Fruit fly (Drosophila melanogaster) whole organism, embryonic: ENCODE results near the gene CG44362.
A peak's percentile ranks its signal among the peaks of the same experiment; 100 is the strongest.

Source experiments
- Abd-B ChIP-seq: fragments of 200-800 bp; sonication (Bioruptor generic); optimal IDR thresholded peaks from 2 replicates; lab custom pipeline; 2018; ENCODE audit warnings: missing biosample characterization, mild to moderate bottlenecking, missing genetic modification characterization, moderate library complexity
- Aef1 ChIP-seq: fragments of 200-800 bp; sonication (Bioruptor generic); IDR thresholded peaks from 3 replicates; pipeline ENCODE4 v1.3.6; 2022; ENCODE audit warnings: missing biosample characterization, missing genetic modification characterization
- Asciz ChIP-seq: fragments of 200-800 bp; sonication (Bioruptor generic); optimal IDR thresholded peaks from 2 replicates; lab custom pipeline; 2017; ENCODE audit warnings: missing biosample characterization, mild to moderate bottlenecking, missing genetic modification characterization, missing genetic modification reagents
- Atf-2 ChIP-seq: fragments of 200-800 bp; sonication (Bioruptor generic); optimal IDR thresholded peaks from 2 replicates; lab custom pipeline; 2016; ENCODE audit warnings: missing biosample characterization, missing genetic modification characterization
- Awh ChIP-seq: fragments of 200-800 bp; sonication (Bioruptor generic); IDR thresholded peaks from 2 replicates; pipeline ENCODE4, ENCODE4 v1.3.6; 2022; ENCODE audit warnings: missing biosample characterization, missing genetic modification characterization
- BEAF-32 ChIP-seq: fragments of 200-800 bp; sonication (Bioruptor generic); optimal IDR thresholded peaks from 3 replicates; lab custom pipeline; 2017; ENCODE audit warnings: missing biosample characterization, missing genetic modification characterization, mild to moderate bottlenecking, moderate library complexity, missing genetic modification reagents
- C15 ChIP-seq: fragments of 200-800 bp; sonication (Bioruptor generic); IDR thresholded peaks from 3 replicates; pipeline ENCODE4 v1.3.6; 2022; ENCODE audit warnings: missing biosample characterization, missing genetic modification characterization
- CG1024 ChIP-seq: fragments of 200-800 bp; sonication (Bioruptor generic); IDR thresholded peaks from 2 replicates; pipeline ENCODE4 v1.3.6; 2022; ENCODE audit warnings: missing biosample characterization, missing genetic modification characterization
- CG11085 ChIP-seq: fragments of 200-800 bp; sonication (Bioruptor generic); IDR thresholded peaks from 2 replicates; pipeline ENCODE4 v1.3.6; 2022; ENCODE audit warnings: missing biosample characterization, missing genetic modification characterization
- CG12104 ChIP-seq: fragments of 200-800 bp; sonication (Bioruptor generic); optimal IDR thresholded peaks from 3 replicates; lab custom pipeline; 2016; ENCODE audit warnings: missing biosample characterization, missing genetic modification characterization
- CG12155 ChIP-seq: fragments of 200-800 bp; sonication (Bioruptor generic); optimal IDR thresholded peaks from 3 replicates; lab custom pipeline; 2016; ENCODE audit warnings: missing biosample characterization, missing genetic modification characterization
- CG12236 ChIP-seq: fragments of 200-800 bp; sonication (Bioruptor generic); optimal IDR thresholded peaks from 2 replicates; lab custom pipeline; 2016; ENCODE audit warnings: missing biosample characterization, missing genetic modification characterization
- CG12391 ChIP-seq: fragments of 200-800 bp; sonication (Bioruptor generic); optimal IDR thresholded peaks from 3 replicates; lab custom pipeline; 2018; ENCODE audit warnings: missing biosample characterization, mild to moderate bottlenecking, missing genetic modification characterization, moderate library complexity
- CG12659 ChIP-seq: fragments of 200-800 bp; sonication (Bioruptor generic); optimal IDR thresholded peaks from 3 replicates; lab custom pipeline; 2017; ENCODE audit warnings: mild to moderate bottlenecking, missing biosample characterization, missing genetic modification reagents, missing genetic modification characterization
- CG12769 ChIP-seq: fragments of 200-800 bp; sonication (Bioruptor generic); optimal IDR thresholded peaks from 2 replicates; lab custom pipeline; 2019; ENCODE audit warnings: missing biosample characterization, mild to moderate bottlenecking, missing genetic modification characterization, moderate library complexity
- CG1529 ChIP-seq: fragments of 200-800 bp; sonication (Bioruptor generic); optimal IDR thresholded peaks from 3 replicates; lab custom pipeline; 2018; ENCODE audit warnings: missing biosample characterization, missing genetic modification characterization
- CG1603 ChIP-seq: fragments of 200-800 bp; sonication (Bioruptor generic); optimal IDR thresholded peaks from 2 replicates; lab custom pipeline; 2019; ENCODE audit warnings: missing biosample characterization, mild to moderate bottlenecking, missing genetic modification characterization, moderate library complexity
- CG2202 ChIP-seq: fragments of 200-800 bp; sonication (Bioruptor generic); optimal IDR thresholded peaks from 2 replicates; lab custom pipeline; 2018; ENCODE audit warnings: missing biosample characterization, mild to moderate bottlenecking, missing genetic modification characterization
- CG30020 ChIP-seq: fragments of 200-800 bp; optimal IDR thresholded peaks from 2 replicates; lab custom pipeline; 2019; ENCODE audit warnings: missing biosample characterization, mild to moderate bottlenecking, missing genetic modification characterization, moderate library complexity
- CG7745 ChIP-seq: fragments of 200-800 bp; sonication (Bioruptor generic); optimal IDR thresholded peaks from 2 replicates; lab custom pipeline; 2018; ENCODE audit warnings: missing biosample characterization, mild to moderate bottlenecking, missing genetic modification characterization, moderate library complexity
- CG7839 ChIP-seq: fragments of 200-800 bp; sonication (Bioruptor generic); optimal IDR thresholded peaks from 3 replicates; lab custom pipeline; 2018; ENCODE audit warnings: missing biosample characterization, mild to moderate bottlenecking, missing genetic modification characterization, moderate library complexity
- CG8359 ChIP-seq: fragments of 200-800 bp; sonication (Bioruptor generic); optimal IDR thresholded peaks from 2 replicates; lab custom pipeline; 2017; ENCODE audit warnings: missing biosample characterization, mild to moderate bottlenecking, missing genetic modification characterization, borderline replicate concordance
- CG8478 ChIP-seq: fragments of >200 bp; optimal IDR thresholded peaks from 2 replicates; lab custom pipeline; 2018
- CG8765 ChIP-seq: fragments of 200-800 bp; sonication (Bioruptor generic); IDR thresholded peaks from 2 replicates; pipeline ENCODE4 v1.3.6; 2022; ENCODE audit warnings: missing biosample characterization, missing genetic modification characterization
- CG9876 ChIP-seq: fragments of 200-800 bp; sonication (Bioruptor generic); optimal IDR thresholded peaks from 2 replicates; lab custom pipeline; 2016; ENCODE audit warnings: missing biosample characterization, missing genetic modification characterization
- Doc3 ChIP-seq: fragments of 200-800 bp; sonication (Bioruptor generic); IDR thresholded peaks from 3 replicates; pipeline ENCODE4 v1.3.6; 2022; ENCODE audit warnings: missing biosample characterization, missing genetic modification characterization; ENCODE audit not compliant: partially characterized antibody
- Dp ChIP-seq: fragments of 200-800 bp; sonication (Bioruptor generic); optimal IDR thresholded peaks from 2 replicates; lab custom pipeline; 2018; ENCODE audit warnings: missing biosample characterization, mild to moderate bottlenecking, missing genetic modification characterization, moderate library complexity
- Fer2 ChIP-seq: fragments of 200-800 bp; sonication (Bioruptor generic); optimal IDR thresholded peaks from 2 replicates; lab custom pipeline; 2018; ENCODE audit warnings: missing biosample characterization, mild to moderate bottlenecking, missing genetic modification characterization, moderate library complexity
- H2.0 ChIP-seq: fragments of 200-800 bp; sonication (Bioruptor generic); IDR thresholded peaks from 2 replicates; pipeline ENCODE4 v1.3.6; 2022; ENCODE audit warnings: missing biosample characterization, missing genetic modification characterization
- MTF-1 ChIP-seq: fragments of 200-800 bp; sonication (Bioruptor generic); optimal IDR thresholded peaks from 2 replicates; lab custom pipeline; 2018; ENCODE audit warnings: missing biosample characterization, mild to moderate bottlenecking, missing genetic modification characterization, borderline replicate concordance
- Nf-YB ChIP-seq: fragments of 200-800 bp; sonication (Bioruptor generic); optimal IDR thresholded peaks from 3 replicates; lab custom pipeline; 2019; ENCODE audit warnings: missing biosample characterization, mild to moderate bottlenecking, missing genetic modification characterization, moderate library complexity
- Rfx ChIP-seq: fragments of 200-800 bp; sonication (Bioruptor generic); IDR thresholded peaks from 2 replicates; pipeline ENCODE4 v1.3.6; 2022; ENCODE audit warnings: missing biosample characterization, missing genetic modification characterization
- Sin3A ChIP-seq: fragments of >200 bp; optimal IDR thresholded peaks from 2 replicates; lab custom pipeline; 2018
- Spps ChIP-seq: fragments of 200-800 bp; sonication (Bioruptor generic); optimal IDR thresholded peaks from 2 replicates; lab custom pipeline; 2018; ENCODE audit warnings: missing biosample characterization, mild to moderate bottlenecking, missing genetic modification characterization
- ato ChIP-seq: fragments of 200-800 bp; sonication (Bioruptor generic); IDR thresholded peaks from 2 replicates; pipeline ENCODE4 v1.3.6; 2022; ENCODE audit warnings: missing biosample characterization, missing genetic modification characterization; ENCODE audit not compliant: partially characterized antibody
- cas ChIP-seq: fragments of 200-800 bp; sonication (Bioruptor generic); IDR thresholded peaks from 2 replicates; pipeline ENCODE4 v1.3.6; 2022; ENCODE audit warnings: missing biosample characterization, missing genetic modification characterization
- da ChIP-seq: fragments of 200-800 bp; sonication (Bioruptor generic); optimal IDR thresholded peaks from 2 replicates; lab custom pipeline; 2016; ENCODE audit warnings: missing biosample characterization, missing genetic modification characterization
- fd102C ChIP-seq: fragments of 200-800 bp; sonication (Bioruptor generic); optimal IDR thresholded peaks from 2 replicates; lab custom pipeline; 2018; ENCODE audit warnings: missing biosample characterization, mild to moderate bottlenecking, missing genetic modification characterization, moderate library complexity
- grau ChIP-seq: fragments of 200-800 bp; optimal IDR thresholded peaks from 3 replicates; lab custom pipeline; 2019; ENCODE audit warnings: missing biosample characterization, mild to moderate bottlenecking, missing genetic modification characterization, moderate library complexity
- gro ChIP-seq: fragments of 200-800 bp; sonication (Bioruptor generic); optimal IDR thresholded peaks from 2 replicates; lab custom pipeline; 2016; ENCODE audit warnings: missing biosample characterization, missing genetic modification characterization
- hb ChIP-seq: fragments of 200-800 bp; sonication (Bioruptor generic); IDR thresholded peaks from 3 replicates; pipeline ENCODE4 v1.3.6; 2022; ENCODE audit warnings: missing biosample characterization, missing genetic modification characterization; ENCODE audit not compliant: partially characterized antibody
- nau ChIP-seq: fragments of 200-800 bp; sonication (Bioruptor generic); optimal IDR thresholded peaks from 3 replicates; lab custom pipeline; 2017; ENCODE audit warnings: missing biosample characterization, mild to moderate bottlenecking, missing genetic modification characterization, missing genetic modification reagents
- ranshi ChIP-seq: fragments of 200-800 bp; sonication (Bioruptor generic); IDR thresholded peaks from 2 replicates; pipeline ENCODE4 v1.3.6; 2022; ENCODE audit warnings: missing biosample characterization, missing genetic modification characterization
- row ChIP-seq: fragments of 200-800 bp; sonication (Bioruptor generic); IDR thresholded peaks from 3 replicates; pipeline ENCODE4 v1.3.6; 2022; ENCODE audit warnings: missing biosample characterization, missing genetic modification characterization
- scrt ChIP-seq: fragments of 200-800 bp; sonication (Bioruptor generic); optimal IDR thresholded peaks from 2 replicates; lab custom pipeline; 2018; ENCODE audit warnings: missing biosample characterization, mild to moderate bottlenecking, missing genetic modification characterization, moderate library complexity
- sens-2 ChIP-seq: fragments of 200-800 bp; sonication (Bioruptor generic); IDR thresholded peaks from 2 replicates; pipeline ENCODE4 v1.3.6; 2022; ENCODE audit warnings: missing biosample characterization, missing genetic modification characterization
- sr ChIP-seq: fragments of 200-800 bp; sonication (Bioruptor generic); IDR thresholded peaks from 3 replicates; pipeline ENCODE4 v1.3.6; 2022; ENCODE audit warnings: missing biosample characterization, missing genetic modification characterization
- tio ChIP-seq: fragments of 200-800 bp; sonication (Bioruptor generic); optimal IDR thresholded peaks from 2 replicates; lab custom pipeline; 2017; ENCODE audit warnings: missing biosample characterization, missing genetic modification characterization, inconsistent platforms
- vvl ChIP-seq: fragments of 200-800 bp; sonication (Bioruptor generic); IDR thresholded peaks from 2 replicates; pipeline ENCODE4 v1.3.6; 2022; ENCODE audit warnings: missing biosample characterization, missing genetic modification characterization
- zf30C ChIP-seq: fragments of 200-800 bp; sonication (Bioruptor generic); optimal IDR thresholded peaks from 3 replicates; lab custom pipeline; 2018; ENCODE audit warnings: missing biosample characterization, mild to moderate bottlenecking, missing genetic modification characterization

CG44362 gene

dm6 chr3L:11431251-11431925 lies 34.0 kb downstream of the CG44362 start (continued):
- TF ChIP-seq hb (GFP tag; lab: Robert Waterston, UW), result no peak
- TF ChIP-seq Fer2 (tag; lab: Kevin White, UChicago), result peak; percentile 56
- 0 out of 2 replicates have a peak, but pooled peaks have one; percentile 31 for TF ChIP-seq Awh (GFP tag; lab: Robert Waterston, UW)
- peak; percentile 72 for TF ChIP-seq grau (tag; lab: Kevin White, UChicago)
- peak; percentile 68 for TF ChIP-seq Abd-B (GFP tag; lab: Kevin White, UChicago)
- TF ChIP-seq sr, result no peak
- TF ChIP-seq tio, result peak; percentile 65
- TF ChIP-seq fd102C (GFP tag; lab: Kevin White, UChicago), result no peak
- TF ChIP-seq ato (GFP tag; lab: Robert Waterston, UW), result no peak
- TF ChIP-seq Nf-YB, result peak; percentile 31
- TF ChIP-seq Atf-2 (GFP tag; lab: Kevin White, UChicago), result peak; percentile 22
- peak; percentile 39; the same call in 1 of the 2 replicates for TF ChIP-seq cas (GFP tag; lab: Robert Waterston, UW)
- TF ChIP-seq CG30020 (tag; lab: Kevin White, UChicago), result no peak
- no peak for TF ChIP-seq nau (GFP tag; lab: Kevin White, UChicago)
- no peak for TF ChIP-seq Sin3A (lab: Kevin White, UChicago)
- TF ChIP-seq CG8359 (GFP tag; lab: Kevin White, UChicago), result no peak
- TF ChIP-seq CG12769, result peak; percentile 87
- peak; percentile 84 for TF ChIP-seq H2.0 (GFP tag; lab: Robert Waterston, UW)
- TF ChIP-seq CG2202 (tag; lab: Kevin White, UChicago), result peak; percentile 17
- peak; percentile 9 for TF ChIP-seq CG9876 (GFP tag; lab: Kevin White, UChicago)
- TF ChIP-seq BEAF-32 (GFP tag; lab: Kevin White, UChicago), result no peak
- TF ChIP-seq gro (GFP tag; lab: Kevin White, UChicago), result peak; percentile 44
- no peak for TF ChIP-seq Asciz
- TF ChIP-seq vvl, result peak; percentile 85
- TF ChIP-seq CG8765, result peak; percentile 60
- peak; percentile 64; the same call in 1 of the 2 replicates for TF ChIP-seq ranshi (GFP tag; lab: Robert Waterston, UW)
- no peak for TF ChIP-seq zf30C
- peak; percentile 27 for TF ChIP-seq scrt (GFP tag; lab: Kevin White, UChicago)
- no peak for TF ChIP-seq CG7745 (tag; lab: Kevin White, UChicago)
- TF ChIP-seq da (GFP tag; lab: Kevin White, UChicago), result no peak
- TF ChIP-seq Doc3 (GFP tag; lab: Robert Waterston, UW), result no peak
- peak; percentile 80 for TF ChIP-seq row
- no peak for TF ChIP-seq Dp (GFP tag; lab: Kevin White, UChicago)
- peak; percentile 2 for TF ChIP-seq MTF-1 (GFP tag; lab: Kevin White, UChicago)
- peak; percentile 75 for TF ChIP-seq CG12659 (GFP tag; lab: Kevin White, UChicago)
- TF ChIP-seq CG12104 (GFP tag; lab: Kevin White, UChicago), result no peak
- no peak for TF ChIP-seq Spps (tag; lab: Kevin White, UChicago)
- peak; percentile 87 for TF ChIP-seq Rfx (GFP tag; lab: Robert Waterston, UW)
- 0 out of 3 replicates have a peak, but pooled peaks have one; percentile 21 for TF ChIP-seq C15 (GFP tag; lab: Robert Waterston, UW)
- no peak for TF ChIP-seq CG8478 (lab: Kevin White, UChicago)
- peak; percentile 66 for TF ChIP-seq CG12391 (tag; lab: Kevin White, UChicago)
- peak; percentile 48; the same call in 1 of the 2 replicates for TF ChIP-seq CG11085 (GFP tag; lab: Robert Waterston, UW)
- TF ChIP-seq sens-2 (GFP tag; lab: Robert Waterston, UW), result 0 out of 2 replicates have a peak, but pooled peaks have one; percentile 43
- no peak for TF ChIP-seq CG12236 (GFP tag; lab: Kevin White, UChicago)
- TF ChIP-seq CG7839 (tag; lab: Kevin White, UChicago), result peak; percentile 81
- TF ChIP-seq CG1024 (GFP tag; lab: Robert Waterston, UW), result no peak
- TF ChIP-seq CG1603 (tag; lab: Kevin White, UChicago), result peak; percentile 83
- peak; percentile 48 for TF ChIP-seq CG1529 (GFP tag; lab: Kevin White, UChicago)
- TF ChIP-seq Aef1 (GFP tag; lab: Robert Waterston, UW), result peak; percentile 64
- peak; percentile 74 for TF ChIP-seq CG12155 (GFP tag; lab: Kevin White, UChicago)
